Worm (Caenorhabditis elegans): ENCODE data around the gene T25B6.5.

Gene T25B6.5

DNA sequence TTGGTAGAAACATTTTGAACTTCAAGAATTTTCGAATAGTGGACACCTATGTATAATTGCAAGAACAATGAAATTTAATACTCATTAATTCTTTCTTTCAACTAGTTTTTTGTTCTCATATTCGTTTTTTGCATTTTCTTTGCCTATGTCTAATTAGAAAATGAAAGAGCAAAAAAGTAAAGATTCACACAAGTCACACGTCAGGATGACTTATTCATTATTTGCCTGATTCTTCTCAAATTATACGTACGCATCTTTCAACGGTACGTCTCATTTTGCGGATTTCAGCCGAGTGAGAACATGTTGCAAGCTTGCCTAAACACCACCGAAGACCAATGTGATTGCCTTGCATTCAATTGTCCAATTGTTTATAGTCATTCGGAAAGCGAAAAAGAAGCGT lies 40.9 kb downstream of the T25B6.5 start, which contains the start of gene nmur-1:
Gene nmur-1 (plus strand): TSS at position 301 of the 400 bp plus-strand sequence.
- TF ChIP-seq klf-2 (GFP tag; conservative IDR thresholded peaks at IDR 0.05) (no peak), T22C8.4 (GFP tag; IDR thresholded peaks at IDR 0.05) (no peak), flt-1 (GFP tag; IDR thresholded peaks at IDR 0.05) (no peak), ref-1 (GFP tag; conservative IDR thresholded peaks at IDR 0.05) (no peak), tab-1 (GFP tag; IDR thresholded peaks at IDR 0.05) (no peak), cog-1 (tag; optimal IDR thresholded peaks at IDR 0.05) (no peak), ztf-23 (GFP tag; IDR thresholded peaks at IDR 0.05) (no peak), med-1 (GFP tag; optimal IDR thresholded peaks at IDR 0.05; ENCODE audit: insufficient read depth) (no peak), ztf-29 (GFP tag; IDR thresholded peaks at IDR 0.05) (no peak)

DNA sequence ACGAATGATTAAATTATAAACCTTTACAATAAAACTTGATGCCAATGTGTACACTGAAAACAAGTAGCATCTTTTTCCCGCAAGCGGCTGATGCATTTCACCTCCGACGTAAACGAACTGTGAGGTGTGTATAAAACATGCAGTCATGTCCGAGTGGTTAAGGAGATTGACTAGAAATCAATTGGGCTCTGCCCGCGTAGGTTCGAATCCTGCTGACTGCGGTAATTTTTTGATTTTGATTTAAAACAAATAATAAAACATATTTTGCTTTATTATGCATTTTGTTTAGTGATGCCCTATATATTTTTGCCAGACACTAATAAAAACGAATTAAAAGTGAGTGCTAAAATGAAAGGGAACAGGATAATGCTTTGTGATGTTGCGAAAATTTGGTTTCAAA lies 50.1 kb downstream of the T25B6.5 start:
- peak; percentile 38 for TF ChIP-seq cog-1 (tag; optimal IDR thresholded peaks at IDR 0.05)
- TF ChIP-seq flt-1 (GFP tag; IDR thresholded peaks at IDR 0.05) = peak; percentile 83
- TF ChIP-seq klf-2 (GFP tag; conservative IDR thresholded peaks at IDR 0.05) = no peak
- no peak for TF ChIP-seq tab-1 (GFP tag; IDR thresholded peaks at IDR 0.05)
- peak; percentile 20 for TF ChIP-seq med-1 (GFP tag; optimal IDR thresholded peaks at IDR 0.05; ENCODE audit: insufficient read depth)
- peak; percentile 82 for TF ChIP-seq T22C8.4 (GFP tag; IDR thresholded peaks at IDR 0.05)
- TF ChIP-seq ztf-23 (GFP tag; IDR thresholded peaks at IDR 0.05) = peak; percentile 79
- TF ChIP-seq ref-1 (GFP tag; conservative IDR thresholded peaks at IDR 0.05) = no peak
- TF ChIP-seq ztf-29 (GFP tag; IDR thresholded peaks at IDR 0.05) = no peak
